Fruit fly (Drosophila melanogaster): ENCODE results near the gene Ccp84Ab.

The Ccp84Ab gene

dm6 chr3R:6692432-6692831, 10.2 kb downstream of the Ccp84Ab start, which contains the start of gene Ccp84Ad:
Gene Ccp84Ad, plus strand, starts transcription at chr3R:6692732.
- TF ChIP-seq br (GFP tag; optimal IDR thresholded peaks at IDR 0.05) (no peak), sv (GFP tag; optimal IDR thresholded peaks at IDR 0.05) (no peak), GATAd (GFP tag; optimal IDR thresholded peaks at IDR 0.05) (no peak), N (GFP tag; optimal IDR thresholded peaks at IDR 0.05) (no peak), usp (GFP tag; optimal IDR thresholded peaks at IDR 0.05) (no peak), Vsx2 (GFP tag; optimal IDR thresholded peaks at IDR 0.05; ENCODE audit: partially characterized antibody) (no peak), CG9705 (GFP tag; optimal IDR thresholded peaks at IDR 0.05) (no peak), OdsH (GFP tag; optimal IDR thresholded peaks at IDR 0.05) (no peak), HLH106 (tag; optimal IDR thresholded peaks at IDR 0.05) (no peak), Hr78 (GFP tag; optimal IDR thresholded peaks at IDR 0.05) (no peak), Mio (GFP tag; optimal IDR thresholded peaks at IDR 0.05) (no peak), dsf (GFP tag; optimal IDR thresholded peaks at IDR 0.05; ENCODE audit: borderline replicate concordance) (no peak), Hr83 (GFP tag; optimal IDR thresholded peaks at IDR 0.05; ENCODE audit: poor library complexity, severe bottlenecking) (no peak), Jra (GFP tag; optimal IDR thresholded peaks at IDR 0.05) (no peak), Dfd (GFP tag; optimal IDR thresholded peaks at IDR 0.05) (no peak), fru (GFP tag; optimal IDR thresholded peaks at IDR 0.05) (no peak)

- TF ChIP-seq lola (GFP tag; optimal IDR thresholded peaks at IDR 0.05) = no peak
- TF ChIP-seq h (GFP tag; optimal IDR thresholded peaks at IDR 0.05) = no peak
- TF ChIP-seq CG9705 (GFP tag; optimal IDR thresholded peaks at IDR 0.05) = no peak
- TF ChIP-seq Hnf4 (GFP tag; optimal IDR thresholded peaks at IDR 0.05) = no peak
- TF ChIP-seq psq (GFP tag; optimal IDR thresholded peaks at IDR 0.05) = no peak
- no peak for TF ChIP-seq Sp1 (GFP tag; optimal IDR thresholded peaks at IDR 0.05)
- TF ChIP-seq usp (GFP tag; optimal IDR thresholded peaks at IDR 0.05) = no peak
- no peak for TF ChIP-seq Myc (optimal IDR thresholded peaks at IDR 0.05)
- no peak for TF ChIP-seq OdsH (GFP tag; optimal IDR thresholded peaks at IDR 0.05)
- TF ChIP-seq sv (GFP tag; optimal IDR thresholded peaks at IDR 0.05) = no peak
- TF ChIP-seq ey (GFP tag; optimal IDR thresholded peaks at IDR 0.05) = no peak
- no peak for TF ChIP-seq Dfd (GFP tag; optimal IDR thresholded peaks at IDR 0.05)
- TF ChIP-seq Rel (GFP tag; optimal IDR thresholded peaks at IDR 0.05) = no peak
- no peak for TF ChIP-seq Rel (tag; optimal IDR thresholded peaks at IDR 0.05)
- TF ChIP-seq Vsx2 (GFP tag; optimal IDR thresholded peaks at IDR 0.05; ENCODE audit: partially characterized antibody) = no peak
- no peak for TF ChIP-seq CG32264 (GFP tag; optimal IDR thresholded peaks at IDR 0.05)
- TF ChIP-seq rgr (GFP tag; optimal IDR thresholded peaks at IDR 0.05) = no peak
- no peak for TF ChIP-seq Hr78 (GFP tag; optimal IDR thresholded peaks at IDR 0.05)
- no peak for TF ChIP-seq Mio (GFP tag; optimal IDR thresholded peaks at IDR 0.05)
These were observed 11.0 kb downstream of the Ccp84Ab start, which contains the start of gene Ccp84Ae for dm6 chr3R:6691658-6692057. Gene Ccp84Ae, minus strand, starts transcription at chr3R:6691758.

dm6 chr3R:6690139-6690538, 12.5 kb downstream of the Ccp84Ab start, which contains the start of gene Ccp84Af:
Gene Ccp84Af, minus strand, starts transcription at chr3R:6690239.
- TF ChIP-seq Mio (GFP tag; optimal IDR thresholded peaks at IDR 0.05) (no peak), GATAd (GFP tag; optimal IDR thresholded peaks at IDR 0.05) (no peak), rgr (GFP tag; optimal IDR thresholded peaks at IDR 0.05) (no peak), foxo (GFP tag; optimal IDR thresholded peaks at IDR 0.05) (no peak), OdsH (GFP tag; optimal IDR thresholded peaks at IDR 0.05) (no peak), Hr78 (GFP tag; optimal IDR thresholded peaks at IDR 0.05) (no peak), Vsx2 (GFP tag; optimal IDR thresholded peaks at IDR 0.05; ENCODE audit: partially characterized antibody) (no peak), Abd-B (GFP tag; optimal IDR thresholded peaks at IDR 0.05) (no peak), br (GFP tag; optimal IDR thresholded peaks at IDR 0.05) (no peak), dl (GFP tag; optimal IDR thresholded peaks at IDR 0.05; ENCODE audit: insufficient read depth in 1 of 2, partially characterized antibody in 2 of 2) (no peak), ey (GFP tag; optimal IDR thresholded peaks at IDR 0.05) (no peak), Rel (GFP tag; optimal IDR thresholded peaks at IDR 0.05) (no peak), Rel (tag; optimal IDR thresholded peaks at IDR 0.05) (no peak), usp (GFP tag; optimal IDR thresholded peaks at IDR 0.05) (no peak)

- TF ChIP-seq dsf (GFP tag; optimal IDR thresholded peaks at IDR 0.05; ENCODE audit: borderline replicate concordance) = no peak
- no peak for TF ChIP-seq dl (GFP tag; optimal IDR thresholded peaks at IDR 0.05; ENCODE audit: insufficient read depth in 1 of 2, partially characterized antibody in 2 of 2)
- TF ChIP-seq tai (GFP tag; optimal IDR thresholded peaks at IDR 0.05) = no peak
- no peak for TF ChIP-seq Hr83 (GFP tag; optimal IDR thresholded peaks at IDR 0.05; ENCODE audit: poor library complexity, severe bottlenecking)
These were observed 14.5 kb downstream of the Ccp84Ab start for dm6 chr3R:6688160-6688559.

dm6 chr3R:6687219-6687618, 15.5 kb downstream of the Ccp84Ab start:
- TF ChIP-seq Dfd (GFP tag; optimal IDR thresholded peaks at IDR 0.05) (peak; percentile 85), N (GFP tag; optimal IDR thresholded peaks at IDR 0.05) (no peak), CrebA (GFP tag; optimal IDR thresholded peaks at IDR 0.05; ENCODE audit: borderline replicate concordance) (no peak)
